Worm (Caenorhabditis elegans) whole organism, L4 larva: ENCODE data around the gene iscu-1.

ENCODE experiments used
- Y5F2A.4 ChIP-seq: fragments of 200-800 bp; sonication (Bioruptor generic); optimal IDR thresholded peaks from 2 replicates; lab custom pipeline; 2018; ENCODE audit warnings: mild to moderate bottlenecking, missing genetic modification characterization, missing compliant biosample characterization
- aly-2 ChIP-seq: sonication (generic microtip); optimal IDR thresholded peaks from 2 replicates; lab custom pipeline; 2018; ENCODE audit warnings: missing biosample characterization, missing genetic modification characterization
- duxl-1 ChIP-seq: sonication (generic microtip); optimal IDR thresholded peaks from 2 replicates; lab custom pipeline; 2016; ENCODE audit warnings: mild to moderate bottlenecking, missing genetic modification characterization, moderate library complexity, missing compliant biosample characterization; ENCODE audit not compliant: poor library complexity
- nhr-11 ChIP-seq: fragments of 150-350 bp; optimal IDR thresholded peaks from 2 replicates; lab custom pipeline; 2014; ENCODE audit warnings: missing biosample characterization, missing genetic modification characterization

ce11 chrIV:13745409-13745808 lies 38.4 kb upstream of the iscu-1 start, which contains the start of gene C47A4.5:
- no peak for TF ChIP-seq aly-2
- no peak for TF ChIP-seq nhr-11 (tag; lab: Kevin White, UChicago)
- no peak for TF ChIP-seq duxl-1 (tag; lab: Kevin White, UChicago)
- TF ChIP-seq Y5F2A.4 (GFP tag; lab: Kevin White, UChicago) = no peak
